Fruit fly (Drosophila melanogaster): ENCODE measurements around the gene PGRP-LB.
A peak's percentile ranks its signal among the peaks of the same experiment; 100 is the strongest.

Gene PGRP-LB

DNA sequence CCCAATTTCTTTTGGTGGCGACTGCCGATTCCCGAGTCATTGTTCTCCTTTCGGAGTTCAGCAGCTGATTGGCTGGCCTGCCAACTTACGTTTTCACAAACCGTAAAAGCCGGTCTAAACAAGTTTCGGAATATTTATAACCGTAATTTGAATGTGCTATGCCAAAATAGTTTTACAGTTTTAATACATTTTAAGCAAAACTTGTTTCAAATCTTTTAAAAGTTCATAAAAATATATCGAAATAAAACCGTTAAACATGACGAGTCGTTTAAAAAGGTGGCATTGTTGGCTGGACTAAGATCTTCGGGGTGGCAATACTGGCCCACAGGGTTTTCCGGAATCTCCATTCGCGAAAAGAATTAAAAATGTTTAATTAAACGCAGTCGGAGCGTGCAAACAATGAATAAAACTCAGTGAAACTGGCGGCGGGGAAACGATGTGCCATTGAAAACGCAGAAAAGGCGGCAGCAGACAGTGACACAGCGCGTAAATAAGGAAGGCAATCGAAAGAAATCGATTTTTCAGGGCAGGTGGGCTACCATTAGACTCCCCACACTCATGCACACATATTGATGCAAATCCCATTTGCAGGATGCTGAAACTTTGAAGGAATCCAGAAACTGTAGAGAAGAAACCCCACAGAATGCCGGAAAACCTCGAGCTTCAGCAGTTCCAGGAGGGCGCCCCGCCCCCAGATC lies 24.7 kb downstream of the PGRP-LB start, which contains the start of the genes Exd2 and CG5281 (continued):
- peak in 1 of 2 experiments; percentile 52 for TF ChIP-seq bsh (GFP tag; optimal IDR thresholded peaks at IDR 0.05)
- peak; percentile 77; the same call in 2 of the 3 replicates for TF ChIP-seq ci (GFP tag; IDR thresholded peaks at IDR 0.05)
- TF ChIP-seq CG11560 (tag; IDR thresholded peaks at IDR 0.05): no peak
- no peak for TF ChIP-seq CG1024 (GFP tag; IDR thresholded peaks at IDR 0.05)
- TF ChIP-seq Rfx (GFP tag; IDR thresholded peaks at IDR 0.05): peak; percentile 43; the same call in 1 of the 2 replicates
- peak; percentile 24 for TF ChIP-seq her (GFP tag; optimal IDR thresholded peaks at IDR 0.05)
- peak; percentile 44 for TF ChIP-seq CG17829 (tag; optimal IDR thresholded peaks at IDR 0.05)
- peak; percentile 46 for TF ChIP-seq Bteb2 (GFP tag; optimal IDR thresholded peaks at IDR 0.05)
- TF ChIP-seq Neu2 (GFP tag; optimal IDR thresholded peaks at IDR 0.05; ENCODE audit: borderline replicate concordance): no peak
- peak; percentile 57 for TF ChIP-seq YL-1 (GFP tag; optimal IDR thresholded peaks at IDR 0.05)
- TF ChIP-seq CG31441 (GFP tag; IDR thresholded peaks at IDR 0.05): no peak; the same call in none of the 2 replicates
- TF ChIP-seq Taf1 (GFP tag; IDR thresholded peaks at IDR 0.05): no peak
- TF ChIP-seq CG14667 (GFP tag; IDR thresholded peaks at IDR 0.05): no peak
- no peak for TF ChIP-seq Eip74EF (GFP tag; optimal IDR thresholded peaks at IDR 0.05)
- no peak for TF ChIP-seq wor (GFP tag; IDR thresholded peaks at IDR 0.05)
- TF ChIP-seq knrl (GFP tag; IDR thresholded peaks at IDR 0.05; ENCODE audit: partially characterized antibody): peak; percentile 55
- peak; percentile 63 for TF ChIP-seq Fer1 (GFP tag; optimal IDR thresholded peaks at IDR 0.05)
- no peak for TF ChIP-seq CG31365 (tag; optimal IDR thresholded peaks at IDR 0.05)
- peak; percentile 5 for TF ChIP-seq CG3838 (GFP tag; optimal IDR thresholded peaks at IDR 0.05)
- TF ChIP-seq mirr (GFP tag; optimal IDR thresholded peaks at IDR 0.05): peak; percentile 7
- TF ChIP-seq Optix (GFP tag; IDR thresholded peaks at IDR 0.05): no peak
- no peak for TF ChIP-seq Dek (tag; optimal IDR thresholded peaks at IDR 0.05)
- no peak for TF ChIP-seq ash1 (GFP tag; optimal IDR thresholded peaks at IDR 0.05)
- no peak for TF ChIP-seq danr (GFP tag; IDR thresholded peaks at IDR 0.05)
- peak; percentile 43 for TF ChIP-seq CG4424 (GFP tag; optimal IDR thresholded peaks at IDR 0.05)
- TF ChIP-seq MBD-R2 (GFP tag; IDR thresholded peaks at IDR 0.05): peak; percentile 73
- TF ChIP-seq CG16813 (GFP tag; IDR thresholded peaks at IDR 0.05; ENCODE audit: partially characterized antibody): no peak
- TF ChIP-seq Adf1 (GFP tag; IDR thresholded peaks at IDR 0.05): no peak
- no peak for TF ChIP-seq CG11695 (GFP tag; IDR thresholded peaks at IDR 0.05)
- peak; percentile 70 for TF ChIP-seq CG2120 (GFP tag; optimal IDR thresholded peaks at IDR 0.05)
- peak; percentile 24 for TF ChIP-seq CG34376 (GFP tag; optimal IDR thresholded peaks at IDR 0.05)
- TF ChIP-seq CG7556 (GFP tag; optimal IDR thresholded peaks at IDR 0.05): peak; percentile 43
- TF ChIP-seq CG5245 (GFP tag; optimal IDR thresholded peaks at IDR 0.05): peak; percentile 14
- no peak for TF ChIP-seq sd (tag; optimal IDR thresholded peaks at IDR 0.05)
- TF ChIP-seq fd3F (GFP tag; optimal IDR thresholded peaks at IDR 0.05): peak; percentile 24
- peak; percentile 20 for TF ChIP-seq CG7987 (GFP tag; optimal IDR thresholded peaks at IDR 0.05)
- no peak for TF ChIP-seq luna (GFP tag; optimal IDR thresholded peaks at IDR 0.05)
- TF ChIP-seq Ravus (GFP tag; IDR thresholded peaks at IDR 0.05): no peak
- peak; percentile 44 for TF ChIP-seq ewg (GFP tag; optimal IDR thresholded peaks at IDR 0.05)
- no peak for TF ChIP-seq Mrtf (GFP tag; IDR thresholded peaks at IDR 0.05)
- peak; percentile 20 for TF ChIP-seq Elba2 (GFP tag; optimal IDR thresholded peaks at IDR 0.05)
- TF ChIP-seq ro (GFP tag; IDR thresholded peaks at IDR 0.05): no peak
- TF ChIP-seq Myb (GFP tag; optimal IDR thresholded peaks at IDR 0.05): peak; percentile 95
- TF ChIP-seq CG17568 (GFP tag; optimal IDR thresholded peaks at IDR 0.05): no peak
- TF ChIP-seq btn (GFP tag; optimal IDR thresholded peaks at IDR 0.05): peak; percentile 12
- TF ChIP-seq CG3407 (GFP tag; optimal IDR thresholded peaks at IDR 0.05): peak; percentile 49
- no peak for TF ChIP-seq fd64A (GFP tag; optimal IDR thresholded peaks at IDR 0.05)
- TF ChIP-seq Nf-YA (GFP tag; IDR thresholded peaks at IDR 0.05): 0 out of 2 replicates have a peak, but pooled peaks have one; percentile 27
- no peak for TF ChIP-seq sisA (GFP tag; IDR thresholded peaks at IDR 0.05)
- TF ChIP-seq MTF-1 (GFP tag; optimal IDR thresholded peaks at IDR 0.05; ENCODE audit: borderline replicate concordance): peak; percentile 39
